Fruit fly (Drosophila melanogaster) whole organism, wandering third instar larva: ENCODE measurements around the gene Sgs8.
A peak's percentile ranks its signal among the peaks of the same experiment; 100 is the strongest.

Source experiments
- CG32264 ChIP-seq: fragments of 200-800 bp; sonication (Bioruptor generic); optimal IDR thresholded peaks from 2 replicates; lab custom pipeline; 2016; ENCODE audit warnings: missing biosample characterization, missing genetic modification characterization
- CG9705 ChIP-seq: fragments of 200-800 bp; sonication (Bioruptor generic); optimal IDR thresholded peaks from 2 replicates; lab custom pipeline; 2018; ENCODE audit warnings: missing biosample characterization, mild to moderate bottlenecking, missing genetic modification characterization
- Dfd ChIP-seq: fragments of >200 bp; optimal IDR thresholded peaks from 2 replicates; lab custom pipeline; 2017; ENCODE audit warnings: missing biosample characterization, missing genetic modification characterization
- Dif ChIP-seq: fragments of 200-275, 200-300 bp; sonication (Bioruptor generic); optimal IDR thresholded peaks from 2 replicates; lab custom pipeline; 2018; ENCODE audit warnings: missing biosample characterization, missing genetic modification characterization; ENCODE audit not compliant: partially characterized antibody
- GATAd ChIP-seq: sonication (Bioruptor generic); optimal IDR thresholded peaks from 2 replicates; lab custom pipeline; 2016; ENCODE audit warnings: missing biosample characterization, missing genetic modification characterization
- HLH106 ChIP-seq: fragments of 200-800 bp; optimal IDR thresholded peaks from 3 replicates; lab custom pipeline; 2019; ENCODE audit warnings: missing biosample characterization, mild to moderate bottlenecking, missing genetic modification characterization, moderate library complexity
- Hnf4 ChIP-seq: fragments of 200-800 bp; sonication (Bioruptor generic); optimal IDR thresholded peaks from 2 replicates; lab custom pipeline; 2016; ENCODE audit warnings: missing biosample characterization, mild to moderate bottlenecking, missing genetic modification characterization
- Hr83 ChIP-seq: fragments of 200-300 bp; sonication (Bioruptor generic); optimal IDR thresholded peaks from 2 replicates; lab custom pipeline; 2016; ENCODE audit warnings: missing biosample characterization, mild to moderate bottlenecking, missing genetic modification characterization, moderate library complexity; ENCODE audit not compliant: poor library complexity, severe bottlenecking
- Mio ChIP-seq: sonication (Bioruptor generic); optimal IDR thresholded peaks from 2 replicates; lab custom pipeline; 2016; ENCODE audit warnings: missing biosample characterization, missing genetic modification characterization
- N ChIP-seq: fragments of >200 bp; optimal IDR thresholded peaks from 2 replicates; lab custom pipeline; 2018; ENCODE audit warnings: missing biosample characterization, missing external identifiers, missing genetic modification characterization
- OdsH ChIP-seq: fragments of 200-800 bp; sonication (Bioruptor generic); optimal IDR thresholded peaks from 2 replicates; lab custom pipeline; 2016; ENCODE audit warnings: missing biosample characterization, mild to moderate bottlenecking, missing genetic modification characterization
- Sp1 ChIP-seq: fragments of 200-800 bp; sonication (Bioruptor generic); optimal IDR thresholded peaks from 3 replicates; lab custom pipeline; 2019; ENCODE audit warnings: missing biosample characterization, mild to moderate bottlenecking, missing genetic modification characterization, moderate library complexity
- Vsx2 ChIP-seq: fragments of 200-300, 225-300 bp; sonication (Bioruptor generic); optimal IDR thresholded peaks from 2 replicates; lab custom pipeline; 2018; ENCODE audit warnings: missing biosample characterization, missing genetic modification characterization; ENCODE audit not compliant: partially characterized antibody
- br ChIP-seq: fragments of 200-800 bp; sonication (Bioruptor generic); optimal IDR thresholded peaks from 2 replicates; lab custom pipeline; 2016; ENCODE audit warnings: missing biosample characterization, missing genetic modification characterization
- dl ChIP-seq, 2 experiments: fragments of 175-275, 200-275 bp in 1 of 2; fragments of 200-275 bp in 1 of 2; sonication (Bioruptor generic); optimal IDR thresholded peaks; lab custom pipeline; 2018; ENCODE audit warnings: mild to moderate bottlenecking in 2 of 2, missing biosample characterization in 2 of 2, missing genetic modification characterization in 2 of 2, moderate library complexity in 2 of 2; ENCODE audit not compliant: partially characterized antibody in 2 of 2, insufficient read depth in 1 of 2
- dmrt93B ChIP-seq: fragments of 200-800 bp; sonication (Bioruptor generic); optimal IDR thresholded peaks from 2 replicates; lab custom pipeline; 2018; ENCODE audit warnings: missing biosample characterization, mild to moderate bottlenecking, missing genetic modification characterization
- dsf ChIP-seq: sonication (Bioruptor generic); optimal IDR thresholded peaks from 2 replicates; lab custom pipeline; 2016; ENCODE audit warnings: missing biosample characterization, missing genetic modification characterization, borderline replicate concordance
- ey ChIP-seq: fragments of 200-800 bp; sonication (Bioruptor generic); optimal IDR thresholded peaks from 2 replicates; lab custom pipeline; 2016; ENCODE audit warnings: missing biosample characterization, missing genetic modification characterization
- foxo ChIP-seq, 2 experiments: fragments of 200-800 bp; sonication (Bioruptor generic); optimal IDR thresholded peaks; 2 replicates in 1 of 2; 3 replicates in 1 of 2; lab custom pipeline; 2016 to 2017; ENCODE audit warnings: missing biosample characterization in 2 of 2, missing genetic modification characterization in 2 of 2
- fru ChIP-seq: fragments of 200-800 bp; sonication (Bioruptor generic); optimal IDR thresholded peaks from 3 replicates; lab custom pipeline; 2016; ENCODE audit warnings: missing biosample characterization, mild to moderate bottlenecking, missing genetic modification characterization
- h ChIP-seq: fragments of 200-800 bp; sonication (Bioruptor generic); optimal IDR thresholded peaks from 3 replicates; lab custom pipeline; 2016; ENCODE audit warnings: missing biosample characterization, mild to moderate bottlenecking, missing genetic modification characterization
- jim ChIP-seq: fragments of 175-275, 200-325 bp; sonication (Bioruptor generic); optimal IDR thresholded peaks from 2 replicates; lab custom pipeline; 2016; ENCODE audit warnings: missing biosample characterization, mild to moderate bottlenecking, missing genetic modification characterization
- lola ChIP-seq: fragments of >200 bp; optimal IDR thresholded peaks from 2 replicates; lab custom pipeline; 2017; ENCODE audit warnings: missing biosample characterization, missing genetic modification characterization
- psq ChIP-seq: fragments of 200-800 bp; sonication (Bioruptor generic); optimal IDR thresholded peaks from 3 replicates; lab custom pipeline; 2017; ENCODE audit warnings: missing biosample characterization, mild to moderate bottlenecking, missing genetic modification characterization, moderate library complexity
- rgr ChIP-seq: fragments of 200-800 bp; sonication (Bioruptor generic); optimal IDR thresholded peaks from 3 replicates; lab custom pipeline; 2016; ENCODE audit warnings: missing biosample characterization, mild to moderate bottlenecking, missing genetic modification characterization
- sv ChIP-seq: fragments of 200-800 bp; sonication (Bioruptor generic); optimal IDR thresholded peaks from 3 replicates; lab custom pipeline; 2016; ENCODE audit warnings: missing biosample characterization, missing genetic modification characterization
- tai ChIP-seq: sonication (Bioruptor generic); optimal IDR thresholded peaks from 2 replicates; lab custom pipeline; 2016; ENCODE audit warnings: missing biosample characterization, missing genetic modification characterization
- usp ChIP-seq: fragments of >200 bp; optimal IDR thresholded peaks from 2 replicates; lab custom pipeline; 2017; ENCODE audit warnings: missing biosample characterization, missing genetic modification characterization
- woc ChIP-seq: sonication (Bioruptor generic); optimal IDR thresholded peaks from 2 replicates; lab custom pipeline; 2016; ENCODE audit warnings: missing biosample characterization, mild to moderate bottlenecking, missing genetic modification characterization

The Sgs8 gene

dm6 chr3L:11485956-11486609 lies 23.1 kb downstream of the Sgs8 start:
- TF ChIP-seq ey (GFP tag; lab: Kevin White, UChicago) (peak; percentile 13), h (GFP tag; lab: Kevin White, UChicago) (peak; percentile 30), Dfd (no peak), foxo (GFP tag; optimal IDR thresholded peaks at IDR 0.05; lab: Kevin White, UChicago) (peak in 1 of 2 experiments; percentile 20), OdsH (GFP tag; lab: Kevin White, UChicago) (peak; percentile 17), fru (GFP tag; lab: Kevin White, UChicago) (peak; percentile 18), Vsx2 (no peak)

dm6 chr3L:11484483-11484882 lies 24.7 kb downstream of the Sgs8 start:
- no peak for TF ChIP-seq sv (GFP tag; lab: Kevin White, UChicago)
- no peak for TF ChIP-seq usp (GFP tag; lab: Kevin White, UChicago)
- TF ChIP-seq CG32264 (GFP tag; lab: Kevin White, UChicago) = no peak
- TF ChIP-seq Sp1 (GFP tag; lab: Kevin White, UChicago) = no peak
- TF ChIP-seq Hnf4 (GFP tag; lab: Kevin White, UChicago) = no peak
- TF ChIP-seq Dif (GFP tag; lab: Kevin White, UChicago) = no peak
- TF ChIP-seq OdsH (GFP tag; lab: Kevin White, UChicago) = no peak
- no peak for TF ChIP-seq Mio (GFP tag; lab: Kevin White, UChicago)
- TF ChIP-seq jim = no peak
- TF ChIP-seq, all 38 proteins: peak for 0

dm6 chr3L:11483135-11483534 lies 26.1 kb downstream of the Sgs8 start:
- TF ChIP-seq rgr (GFP tag; lab: Kevin White, UChicago) (no peak), dl (GFP tag; optimal IDR thresholded peaks at IDR 0.05; lab: Kevin White, UChicago; ENCODE audit: insufficient read depth in 1 of 2, partially characterized antibody in 2 of 2) (no peak), dmrt93B (GFP tag; lab: Kevin White, UChicago) (peak; percentile 11), psq (GFP tag; lab: Kevin White, UChicago) (peak; percentile 8), Hnf4 (GFP tag; lab: Kevin White, UChicago) (no peak), OdsH (GFP tag; lab: Kevin White, UChicago) (peak; percentile 34), HLH106 (tag; lab: Kevin White, UChicago) (peak; percentile 54), ey (GFP tag; lab: Kevin White, UChicago) (peak; percentile 44), h (GFP tag; lab: Kevin White, UChicago) (peak; percentile 45), Sp1 (GFP tag; lab: Kevin White, UChicago) (peak; percentile 47), jim (no peak), br (GFP tag; lab: Kevin White, UChicago) (peak; percentile 12), woc (GFP tag; lab: Kevin White, UChicago) (peak; percentile 23), fru (GFP tag; lab: Kevin White, UChicago) (peak; percentile 52), foxo (GFP tag; optimal IDR thresholded peaks at IDR 0.05; lab: Kevin White, UChicago) (peak in 1 of 2 experiments; percentile 54)

dm6 chr3L:11480304-11480703 lies 28.9 kb downstream of the Sgs8 start:
- TF ChIP-seq tai (GFP tag; lab: Kevin White, UChicago) (no peak), CG9705 (GFP tag; lab: Kevin White, UChicago) (no peak), lola (no peak), dmrt93B (GFP tag; lab: Kevin White, UChicago) (no peak), GATAd (no peak), Vsx2 (no peak), Hnf4 (GFP tag; lab: Kevin White, UChicago) (no peak)

dm6 chr3L:11474658-11475057 lies 34.5 kb downstream of the Sgs8 start, which contains the start of gene Vha16-2:
Gene Vha16-2, plus strand, starts transcription at chr3L:11474958.
- no peak for TF ChIP-seq sv (GFP tag; lab: Kevin White, UChicago)
- no peak for TF ChIP-seq psq (GFP tag; lab: Kevin White, UChicago)
- no peak for TF ChIP-seq Hr83
- TF ChIP-seq Dfd = no peak
- no peak for TF ChIP-seq foxo (GFP tag; optimal IDR thresholded peaks at IDR 0.05; lab: Kevin White, UChicago)
- no peak for TF ChIP-seq woc (GFP tag; lab: Kevin White, UChicago)

dm6 chr3L:11472991-11473390 lies 36.2 kb downstream of the Sgs8 start, which contains the start of gene Vha16-3:
Gene Vha16-3, plus strand, starts transcription at chr3L:11473291.
- TF ChIP-seq N (GFP tag; lab: Kevin White, UChicago) (no peak), OdsH (GFP tag; lab: Kevin White, UChicago) (no peak), psq (GFP tag; lab: Kevin White, UChicago) (no peak), Hnf4 (GFP tag; lab: Kevin White, UChicago) (no peak), dsf (GFP tag; lab: Kevin White, UChicago) (no peak), ey (GFP tag; lab: Kevin White, UChicago) (no peak), Hr83 (no peak), lola (no peak), woc (GFP tag; lab: Kevin White, UChicago) (no peak), Sp1 (GFP tag; lab: Kevin White, UChicago) (no peak), rgr (GFP tag; lab: Kevin White, UChicago) (no peak), Dif (GFP tag; lab: Kevin White, UChicago) (no peak), Vsx2 (no peak)
- TF ChIP-seq, all 38 proteins: peak for 0
